Fruit fly (Drosophila melanogaster): Measurements from ENCODE around the gene CG5399.

CG5399 gene

DNA sequence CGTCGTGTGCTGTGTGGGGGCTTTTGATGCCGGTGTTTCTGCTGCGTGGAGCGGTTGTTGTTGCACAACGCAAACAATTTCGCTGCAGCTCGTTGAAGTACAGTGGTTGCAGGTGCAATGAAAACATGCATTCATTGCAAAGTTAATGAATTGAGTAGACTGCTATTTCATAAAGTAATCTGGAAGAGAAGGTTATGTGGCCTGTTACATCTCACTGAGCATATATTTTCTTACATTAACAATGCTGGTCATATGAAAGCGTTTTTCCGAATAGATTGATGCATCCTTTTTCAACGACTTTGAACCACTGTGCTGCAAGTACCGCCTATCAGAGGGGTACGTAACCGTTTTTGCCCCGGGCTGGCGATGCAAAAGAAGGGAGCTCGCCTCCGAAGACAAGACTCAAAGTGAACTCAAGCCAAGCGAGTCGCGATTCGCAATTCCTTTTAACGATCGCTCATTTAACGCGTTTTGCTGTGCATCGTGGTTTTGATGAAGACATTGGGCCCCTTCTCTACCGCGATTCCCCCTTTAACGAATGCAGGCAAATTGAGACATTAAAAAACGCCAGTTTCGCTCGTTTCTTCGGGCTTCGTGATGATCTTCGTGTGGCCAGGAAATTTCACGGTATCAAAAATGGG lies 43.2 kb upstream of the CG5399 start (continued):
- TF ChIP-seq eg (GFP tag; IDR thresholded peaks at IDR 0.05) (peak; percentile 96), Eip93F (GFP tag; optimal IDR thresholded peaks at IDR 0.05) (peak; percentile 89), fd85E (GFP tag; optimal IDR thresholded peaks at IDR 0.05) (peak; percentile 97), Eip78C (GFP tag) (peak; percentile 100), CG6854 (GFP tag; optimal IDR thresholded peaks at IDR 0.05) (peak; percentile 95), CG7368 (GFP tag; optimal IDR thresholded peaks at IDR 0.05) (peak; percentile 99), pdm3 (GFP tag; optimal IDR thresholded peaks at IDR 0.05) (peak; percentile 96), CG16779 (tag; optimal IDR thresholded peaks at IDR 0.05) (peak; percentile 94), spab (GFP tag; optimal IDR thresholded peaks at IDR 0.05) (peak; percentile 98), Gug (GFP tag; IDR thresholded peaks at IDR 0.05) (peak; percentile 93), CG11294 (GFP tag; IDR thresholded peaks at IDR 0.05) (peak; percentile 92), CG34406 (GFP tag; optimal IDR thresholded peaks at IDR 0.05) (peak; percentile 93), Lpt (GFP tag; optimal IDR thresholded peaks at IDR 0.05) (peak; percentile 99), acj6 (GFP tag; optimal IDR thresholded peaks at IDR 0.05) (peak; percentile 97), Sox15 (GFP tag; optimal IDR thresholded peaks at IDR 0.05) (peak; percentile 95), CG10669 (GFP tag; optimal IDR thresholded peaks at IDR 0.05) (peak; percentile 99), CG8119 (GFP tag; IDR thresholded peaks at IDR 0.05) (peak; percentile 97), CG1621 (tag; optimal IDR thresholded peaks at IDR 0.05) (peak; percentile 97), lz (GFP tag; optimal IDR thresholded peaks at IDR 0.05) (peak; percentile 96), CG3032 (tag; optimal IDR thresholded peaks at IDR 0.05) (peak; percentile 95), esn (GFP tag; optimal IDR thresholded peaks at IDR 0.05) (peak; percentile 97), Smox (GFP tag; optimal IDR thresholded peaks at IDR 0.05) (peak; percentile 93), net (GFP tag; optimal IDR thresholded peaks at IDR 0.05) (peak; percentile 96), CG6792 (GFP tag; optimal IDR thresholded peaks at IDR 0.05) (peak; percentile 97), Eip75B (GFP tag; optimal IDR thresholded peaks at IDR 0.05) (peak; percentile 98), CG8632 (GFP tag; optimal IDR thresholded peaks at IDR 0.05) (peak; percentile 94)

DNA sequence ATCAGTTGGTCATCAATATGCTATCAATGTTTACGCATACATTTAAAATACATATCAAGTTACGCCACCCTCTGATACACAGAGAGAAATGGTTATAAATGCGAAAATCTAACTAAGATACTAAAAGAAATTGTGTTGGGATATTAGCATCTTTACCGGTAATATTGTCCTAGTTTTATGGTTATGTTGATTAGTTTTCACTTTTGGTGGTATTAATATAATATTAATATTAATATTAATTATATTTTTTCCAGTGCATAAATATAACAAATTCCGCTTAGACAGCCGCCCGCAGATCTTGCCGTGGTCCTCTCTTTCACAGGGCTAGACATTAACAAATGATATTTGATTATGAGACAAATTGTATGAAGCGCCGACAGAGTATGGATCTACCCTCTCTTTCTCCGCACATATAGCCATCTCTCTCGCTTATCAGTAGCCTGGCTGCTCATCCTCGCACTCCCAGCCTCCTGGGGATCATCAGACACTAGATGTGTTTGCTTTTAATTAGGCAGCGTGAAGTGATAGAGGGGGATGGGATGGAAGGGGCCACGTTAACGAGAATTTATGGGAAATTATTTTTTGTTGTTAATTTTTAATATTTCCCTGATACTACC lies 42.3 kb upstream of the CG5399 start:
- TF ChIP-seq CG6792 (GFP tag; optimal IDR thresholded peaks at IDR 0.05) (peak; percentile 13), CG4318 (GFP tag; optimal IDR thresholded peaks at IDR 0.05) (peak; percentile 6), esn (GFP tag; optimal IDR thresholded peaks at IDR 0.05) (peak; percentile 44), pdm3 (GFP tag; optimal IDR thresholded peaks at IDR 0.05) (no peak), CG10631 (GFP tag; optimal IDR thresholded peaks at IDR 0.05) (peak; percentile 53), lz (GFP tag; optimal IDR thresholded peaks at IDR 0.05) (no peak), Sox15 (GFP tag; optimal IDR thresholded peaks at IDR 0.05) (no peak), CG8119 (GFP tag; IDR thresholded peaks at IDR 0.05) (0 out of 3 replicates have a peak, but pooled peaks have one; percentile 18), CG11294 (GFP tag; IDR thresholded peaks at IDR 0.05) (no peak), Ets96B (tag; optimal IDR thresholded peaks at IDR 0.05) (peak; percentile 62), dac (GFP tag; optimal IDR thresholded peaks at IDR 0.05) (no peak), CG8632 (GFP tag; optimal IDR thresholded peaks at IDR 0.05) (peak; percentile 41), Eip75B (GFP tag; optimal IDR thresholded peaks at IDR 0.05) (no peak), OdsH (GFP tag; optimal IDR thresholded peaks at IDR 0.05) (peak; percentile 40), Hr38 (GFP tag; optimal IDR thresholded peaks at IDR 0.05) (no peak), CG11762 (GFP tag; optimal IDR thresholded peaks at IDR 0.05; ENCODE audit: insufficient read depth) (no peak), CG1621 (tag; optimal IDR thresholded peaks at IDR 0.05) (no peak), dsx (GFP tag; optimal IDR thresholded peaks at IDR 0.05; ENCODE audit: poor library complexity, severe bottlenecking) (peak; percentile 25), net (GFP tag; optimal IDR thresholded peaks at IDR 0.05) (no peak), spab (GFP tag; optimal IDR thresholded peaks at IDR 0.05) (peak; percentile 44), Hr4 (GFP tag; optimal IDR thresholded peaks at IDR 0.05) (no peak), CG16779 (tag; optimal IDR thresholded peaks at IDR 0.05) (no peak), fd85E (GFP tag; optimal IDR thresholded peaks at IDR 0.05) (no peak), acj6 (GFP tag; optimal IDR thresholded peaks at IDR 0.05) (peak; percentile 40), CG31627 (GFP tag; optimal IDR thresholded peaks at IDR 0.05) (no peak), Hr39 (GFP tag; optimal IDR thresholded peaks at IDR 0.05) (peak; percentile 18), Gug (GFP tag; IDR thresholded peaks at IDR 0.05) (no peak), CG3032 (tag; optimal IDR thresholded peaks at IDR 0.05) (peak; percentile 49), Smox (GFP tag; optimal IDR thresholded peaks at IDR 0.05) (no peak), CG15336 (GFP tag; IDR thresholded peaks at IDR 0.05) (peak; percentile 39; the same call in 1 of the 2 replicates), achi (GFP tag; optimal IDR thresholded peaks at IDR 0.05) (peak; percentile 48), Sox102F (GFP tag; optimal IDR thresholded peaks at IDR 0.05) (peak; percentile 1), CG10669 (GFP tag; optimal IDR thresholded peaks at IDR 0.05) (peak; percentile 49), fkh (GFP tag; optimal IDR thresholded peaks at IDR 0.05) (no peak), ss (GFP tag; optimal IDR thresholded peaks at IDR 0.05) (no peak), Met (GFP tag; optimal IDR thresholded peaks at IDR 0.05) (peak; percentile 30), fd59A (GFP tag; optimal IDR thresholded peaks at IDR 0.05) (no peak), CG6854 (GFP tag; optimal IDR thresholded peaks at IDR 0.05) (no peak), Eip78C (GFP tag) (peak; percentile 66), Lpt (GFP tag; optimal IDR thresholded peaks at IDR 0.05) (no peak)
